Worm (Caenorhabditis elegans): ENCODE results near the gene Y116A8A.7.
A peak's percentile ranks its signal among the peaks of the same experiment; 100 is the strongest.

Gene Y116A8A.7

ce11 chrIV:16865487-16865886 is 35.5 kb downstream of the Y116A8A.7 start, which contains the start of gene gtsf-1:
Gene gtsf-1, plus strand, starts transcription at chrIV:16865840.
- TF ChIP-seq elt-1 (tag; optimal IDR thresholded peaks at IDR 0.05; ENCODE audit: borderline replicate concordance, insufficient read depth) (no peak), lsy-2 (tag; optimal IDR thresholded peaks at IDR 0.05) (peak; percentile 78), snpc-4 (tag; optimal IDR thresholded peaks at IDR 0.05) (no peak), ceh-39 (tag; optimal IDR thresholded peaks at IDR 0.05) (peak; percentile 40), elt-3 (tag; optimal IDR thresholded peaks at IDR 0.05) (no peak), ham-2 (GFP tag; optimal IDR thresholded peaks at IDR 0.05) (no peak), sptf-1 (tag; optimal IDR thresholded peaks at IDR 0.05) (peak; percentile 83), nhr-28 (tag; optimal IDR thresholded peaks at IDR 0.05) (no peak), mab-5 (tag; optimal IDR thresholded peaks at IDR 0.05) (no peak), unc-62 (GFP tag; optimal IDR thresholded peaks at IDR 0.05) (no peak), drap-1 (GFP tag; optimal IDR thresholded peaks at IDR 0.05) (peak; percentile 67), cnd-1 (tag; optimal IDR thresholded peaks at IDR 0.05) (peak; percentile 58), mls-2 (tag; optimal IDR thresholded peaks at IDR 0.05) (peak; percentile 58), mep-1 (tag; optimal IDR thresholded peaks at IDR 0.05) (peak; percentile 88), bed-3 (GFP tag; optimal IDR thresholded peaks at IDR 0.05) (no peak), unc-120 (tag; optimal IDR thresholded peaks at IDR 0.05; ENCODE audit: poor library complexity, severe bottlenecking) (peak; percentile 38), M03D4.4 (tag; optimal IDR thresholded peaks at IDR 0.05) (peak; percentile 73), tbx-8 (GFP tag; optimal IDR thresholded peaks at IDR 0.05) (no peak), lin-32 (GFP tag; optimal IDR thresholded peaks at IDR 0.05) (no peak), blmp-1 (tag; optimal IDR thresholded peaks at IDR 0.05) (no peak), lin-13 (tag; optimal IDR thresholded peaks at IDR 0.05) (peak; percentile 46), nhr-12 (tag; optimal IDR thresholded peaks at IDR 0.05) (peak; percentile 45), nhr-237 (tag; optimal IDR thresholded peaks at IDR 0.05) (peak; percentile 82), ces-1 (GFP tag; optimal IDR thresholded peaks at IDR 0.05) (peak; percentile 61), flh-1 (GFP tag; optimal IDR thresholded peaks at IDR 0.05) (no peak), hlh-1 (tag; optimal IDR thresholded peaks at IDR 0.05) (peak; percentile 24), ceh-43 (GFP tag; optimal IDR thresholded peaks at IDR 0.05) (no peak), nhr-76 (tag; optimal IDR thresholded peaks at IDR 0.05) (no peak), sem-2 (GFP tag; optimal IDR thresholded peaks at IDR 0.05) (peak; percentile 23), pha-4 (tag; optimal IDR thresholded peaks at IDR 0.05) (peak; percentile 62), zip-8 (tag; optimal IDR thresholded peaks at IDR 0.05) (no peak), ztf-11 (tag; optimal IDR thresholded peaks at IDR 0.05) (peak; percentile 16), ceh-83 (GFP tag; optimal IDR thresholded peaks at IDR 0.05) (no peak)

- TF ChIP-seq sem-2 (GFP tag; optimal IDR thresholded peaks at IDR 0.05) (no peak), snpc-4 (tag; optimal IDR thresholded peaks at IDR 0.05) (no peak), elt-1 (tag; optimal IDR thresholded peaks at IDR 0.05; ENCODE audit: borderline replicate concordance, insufficient read depth) (no peak), lsy-2 (tag; optimal IDR thresholded peaks at IDR 0.05) (no peak), ceh-39 (tag; optimal IDR thresholded peaks at IDR 0.05) (no peak), mab-5 (tag; optimal IDR thresholded peaks at IDR 0.05) (no peak), cnd-1 (tag; optimal IDR thresholded peaks at IDR 0.05) (no peak), ham-2 (GFP tag; optimal IDR thresholded peaks at IDR 0.05) (no peak), lin-32 (GFP tag; optimal IDR thresholded peaks at IDR 0.05) (no peak), mls-2 (tag; optimal IDR thresholded peaks at IDR 0.05) (no peak), elt-3 (tag; optimal IDR thresholded peaks at IDR 0.05) (no peak), bed-3 (GFP tag; optimal IDR thresholded peaks at IDR 0.05) (no peak), ztf-11 (tag; optimal IDR thresholded peaks at IDR 0.05) (no peak), unc-39 (tag; optimal IDR thresholded peaks at IDR 0.05) (no peak), ces-1 (GFP tag; optimal IDR thresholded peaks at IDR 0.05) (no peak), drap-1 (GFP tag; optimal IDR thresholded peaks at IDR 0.05) (no peak), sptf-1 (tag; optimal IDR thresholded peaks at IDR 0.05) (no peak), nhr-237 (tag; optimal IDR thresholded peaks at IDR 0.05) (no peak), lin-13 (tag; optimal IDR thresholded peaks at IDR 0.05) (no peak)
Observed at ce11 chrIV:16867223-16867622, 37.2 kb downstream of the Y116A8A.7 start, which contains the start of gene T06A10.107. Gene T06A10.107, plus strand, starts transcription at chrIV:16867523.

- no peak for TF ChIP-seq lsy-2 (tag; optimal IDR thresholded peaks at IDR 0.05)
Observed at ce11 chrIV:16868900-16869299, 38.9 kb downstream of the Y116A8A.7 start, which contains the start of gene T06A10.106. Gene T06A10.106, minus strand, starts transcription at chrIV:16869000.
